Fruit fly (Drosophila melanogaster): ENCODE data around the gene CG11555.

Gene CG11555

dm6 chr2L:246656-247340 lies 26.8 kb upstream of the CG11555 start (continued):
- TF ChIP-seq CG34376 (GFP tag; optimal IDR thresholded peaks at IDR 0.05) (peak; percentile 32), disco-r (GFP tag; optimal IDR thresholded peaks at IDR 0.05) (no peak), fd102C (GFP tag; optimal IDR thresholded peaks at IDR 0.05) (no peak), hb (GFP tag; IDR thresholded peaks at IDR 0.05; ENCODE audit: partially characterized antibody) (no peak), Antp (GFP tag; optimal IDR thresholded peaks at IDR 0.05) (no peak), br (optimal IDR thresholded peaks at IDR 0.05) (no peak), CG12071 (GFP tag; optimal IDR thresholded peaks at IDR 0.05) (no peak), jing (GFP tag; optimal IDR thresholded peaks at IDR 0.05) (no peak), CG34224 (GFP tag; IDR thresholded peaks at IDR 0.05; ENCODE audit: partially characterized antibody) (peak; percentile 49; the same call in 2 of the 3 replicates), fru (optimal IDR thresholded peaks at IDR 0.05) (peak; percentile 33), dm (GFP tag; optimal IDR thresholded peaks at IDR 0.05) (peak; percentile 11), NC2β (GFP tag; optimal IDR thresholded peaks at IDR 0.05) (no peak), Six4 (GFP tag; optimal IDR thresholded peaks at IDR 0.05) (no peak), Nf-YC (tag; optimal IDR thresholded peaks at IDR 0.05) (peak; percentile 15), H2.0 (GFP tag; IDR thresholded peaks at IDR 0.05) (no peak), CG15601 (tag; optimal IDR thresholded peaks at IDR 0.05) (no peak), pfk (GFP tag; optimal IDR thresholded peaks at IDR 0.05) (no peak), CG16813 (GFP tag; IDR thresholded peaks at IDR 0.05; ENCODE audit: partially characterized antibody) (0 out of 3 replicates have a peak, but pooled peaks have one; percentile 6), CG17568 (GFP tag; optimal IDR thresholded peaks at IDR 0.05) (peak; percentile 18), luna (GFP tag; optimal IDR thresholded peaks at IDR 0.05) (no peak), caup (GFP tag; optimal IDR thresholded peaks at IDR 0.05; ENCODE audit: severe bottlenecking) (no peak), mam (GFP tag; optimal IDR thresholded peaks at IDR 0.05) (no peak), vnd (GFP tag; IDR thresholded peaks at IDR 0.05; ENCODE audit: partially characterized antibody) (no peak), trem (tag; optimal IDR thresholded peaks at IDR 0.05) (no peak), unc-4 (GFP tag; IDR thresholded peaks at IDR 0.05; ENCODE audit: partially characterized antibody) (peak; percentile 58), Dip3 (GFP tag; optimal IDR thresholded peaks at IDR 0.05) (no peak), Elba2 (GFP tag; optimal IDR thresholded peaks at IDR 0.05) (no peak), Scr (GFP tag; IDR thresholded peaks at IDR 0.05; ENCODE audit: partially characterized antibody) (peak; percentile 43), CG13894 (tag; optimal IDR thresholded peaks at IDR 0.05) (peak; percentile 23), CG6654 (GFP tag; optimal IDR thresholded peaks at IDR 0.05) (no peak), CG7839 (tag; optimal IDR thresholded peaks at IDR 0.05) (no peak), CG10431 (GFP tag; optimal IDR thresholded peaks at IDR 0.05) (peak; percentile 14), CG12219 (GFP tag; optimal IDR thresholded peaks at IDR 0.05) (no peak), kay (GFP tag; optimal IDR thresholded peaks at IDR 0.05) (no peak), hkb (optimal IDR thresholded peaks at IDR 0.05) (no peak), hkb (GFP tag; IDR thresholded peaks at IDR 0.05) (0 out of 2 replicates have a peak, but pooled peaks have one; percentile 32), nerfin-1 (tag; optimal IDR thresholded peaks at IDR 0.05) (peak; percentile 46), CG32532 (GFP tag; IDR thresholded peaks at IDR 0.05) (peak; percentile 43; the same call in 1 of the 2 replicates), ERR (GFP tag; optimal IDR thresholded peaks at IDR 0.05) (no peak), CG15073 (GFP tag; optimal IDR thresholded peaks at IDR 0.05) (no peak), E2f2 (GFP tag; IDR thresholded peaks at IDR 0.05) (no peak), CG2712 (tag; optimal IDR thresholded peaks at IDR 0.05) (peak; percentile 33), kni (GFP tag; optimal IDR thresholded peaks at IDR 0.05) (peak; percentile 74), knrl (GFP tag; IDR thresholded peaks at IDR 0.05; ENCODE audit: partially characterized antibody) (no peak), CG17328 (GFP tag; IDR thresholded peaks at IDR 0.05) (no peak), CG3163 (GFP tag; optimal IDR thresholded peaks at IDR 0.05) (peak; percentile 94), rib (GFP tag; IDR thresholded peaks at IDR 0.05) (peak; percentile 89; the same call in 1 of the 2 replicates), CG1602 (GFP tag; optimal IDR thresholded peaks at IDR 0.05) (no peak), insv (GFP tag; optimal IDR thresholded peaks at IDR 0.05) (no peak), dmrt99B (tag; optimal IDR thresholded peaks at IDR 0.05) (no peak)
